Worm (Caenorhabditis elegans): ENCODE measurements around the gene F25H9.7.

ce11 chrV:13420640-13421039 lies 47.5 kb upstream of the F25H9.7 start, which contains the start of gene srv-8:
- TF ChIP-seq B0310.2 (tag; optimal IDR thresholded peaks at IDR 0.05) (no peak), ama-1 (optimal IDR thresholded peaks at IDR 0.05) (no peak), tbx-37 (GFP tag; conservative IDR thresholded peaks at IDR 0.05) (no peak), flt-1 (GFP tag; IDR thresholded peaks at IDR 0.05) (no peak), ets-7 (tag; optimal IDR thresholded peaks at IDR 0.05) (no peak), tbx-11 (GFP tag; IDR thresholded peaks at IDR 0.05) (no peak), scrt-1 (GFP tag; IDR thresholded peaks at IDR 0.05) (no peak), aly-1 (tag; optimal IDR thresholded peaks at IDR 0.05) (no peak), ceh-36 (tag; optimal IDR thresholded peaks at IDR 0.05) (no peak), hmbx-1 (tag; optimal IDR thresholded peaks at IDR 0.05) (no peak), tra-4 (tag; optimal IDR thresholded peaks at IDR 0.05) (no peak), ceh-13 (GFP tag; optimal IDR thresholded peaks at IDR 0.05) (no peak)

All from whole organism, early embryonic.